Fruit fly (Drosophila melanogaster): ENCODE results near the gene glec.

dm6 chr3R:21822562-21822933, 33.5 kb downstream of the glec start, which contains the start of gene CASK:
- TF ChIP-seq ttk (optimal IDR thresholded peaks at IDR 0.05): no peak
- no peak for TF ChIP-seq Myc (optimal IDR thresholded peaks at IDR 0.05)
